Worm (Caenorhabditis elegans) whole organism, midembryonic: ENCODE measurements around the gene ceh-81.

Experiments used
- T22C8.4 ChIP-seq: fragments of 200-800 bp; sonication (Bioruptor generic); IDR thresholded peaks from 2 replicates; pipeline ENCODE4 v1.3.6; 2022; ENCODE audit warnings: missing genetic modification characterization, missing compliant biosample characterization
- cog-1 ChIP-seq: sonication (generic microtip); optimal IDR thresholded peaks from 2 replicates; lab custom pipeline; 2016; ENCODE audit warnings: missing genetic modification characterization, missing compliant biosample characterization
- flt-1 ChIP-seq: fragments of 200-800 bp; sonication (Bioruptor generic); IDR thresholded peaks from 2 replicates; pipeline ENCODE4 v1.3.6; 2022; ENCODE audit warnings: missing genetic modification characterization, missing compliant biosample characterization
- klf-2 ChIP-seq: fragments of 200-800 bp; sonication (Bioruptor generic); conservative IDR thresholded peaks from 2 replicates; pipeline ENCODE4 v1.3.6; 2022; ENCODE audit warnings: missing genetic modification reagents, missing genetic modification characterization, missing compliant biosample characterization
- med-1 ChIP-seq: sonication (generic microtip); optimal IDR thresholded peaks from 2 replicates; lab custom pipeline; 2017; ENCODE audit warnings: missing genetic modification characterization, mild to moderate bottlenecking, missing compliant biosample characterization, antibody characterized with exemption, missing genetic modification reagents; ENCODE audit not compliant: insufficient read depth
- ref-1 ChIP-seq: fragments of 200-800 bp; sonication (Bioruptor generic); conservative IDR thresholded peaks from 2 replicates; pipeline ENCODE4 v1.3.6; 2022; ENCODE audit warnings: missing genetic modification reagents, missing genetic modification characterization, missing compliant biosample characterization
- tab-1 ChIP-seq: fragments of 200-800 bp; sonication (Bioruptor generic); IDR thresholded peaks from 2 replicates; pipeline ENCODE4 v1.3.6; 2022; ENCODE audit warnings: missing genetic modification characterization, missing compliant biosample characterization
- ztf-23 ChIP-seq: fragments of 200-800 bp; sonication (Bioruptor generic); IDR thresholded peaks from 2 replicates; pipeline ENCODE4 v1.3.6; 2022; ENCODE audit warnings: missing genetic modification reagents, missing genetic modification characterization, missing compliant biosample characterization
- ztf-29 ChIP-seq: fragments of 200-800 bp; sonication (Bioruptor generic); IDR thresholded peaks from 2 replicates; pipeline ENCODE4 v1.3.6; 2022; ENCODE audit warnings: missing genetic modification reagents, missing genetic modification characterization, missing compliant biosample characterization

- no peak for TF ChIP-seq tab-1 (GFP tag; lab: Robert Waterston, UW)
- no peak for TF ChIP-seq T22C8.4 (GFP tag; lab: Robert Waterston, UW)
- TF ChIP-seq ztf-29, result no peak
- no peak for TF ChIP-seq ref-1 (GFP tag; lab: Robert Waterston, UW)
- no peak for TF ChIP-seq flt-1 (GFP tag; lab: Robert Waterston, UW)
- TF ChIP-seq med-1 (GFP tag; lab: Kevin White, UChicago), result no peak
- TF ChIP-seq cog-1 (tag; lab: Kevin White, UChicago), result no peak
- no peak for TF ChIP-seq ztf-23 (GFP tag; lab: Robert Waterston, UW)
- TF ChIP-seq klf-2 (GFP tag; lab: Robert Waterston, UW), result no peak
Measured at ce11 chrII:1759602-1760001, 29.4 kb downstream of the ceh-81 start, which contains the start of gene F36H5.18.
